Comparison of ENCODE assay signal across 4 worm cellular contexts in the genomic region with DNA sequence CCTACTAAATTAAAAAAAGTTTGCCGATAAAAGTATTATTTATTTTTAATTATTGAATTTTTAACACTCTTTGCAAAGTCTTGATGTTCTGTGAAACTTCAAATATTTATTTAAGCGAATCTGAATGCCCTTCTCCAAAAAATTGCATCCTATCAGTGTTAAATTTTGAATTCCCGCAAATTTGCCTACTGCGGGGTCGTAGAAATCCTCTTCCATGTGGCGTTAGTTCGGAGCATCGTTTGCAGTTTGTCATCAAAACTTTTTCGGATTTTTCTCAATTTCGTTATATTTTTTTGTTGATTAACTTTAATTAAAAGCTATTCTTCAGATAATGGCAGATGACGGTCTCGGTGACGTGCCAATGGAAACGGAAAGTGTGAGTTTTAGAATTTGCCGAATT.
TF ChIP-seq lines count a peak whose summit lies in the region.

A gene (plus strand): TSS at position 324 of the 400 bp plus-strand sequence.

TF ChIP-seq in whole organism, L2 larva, 48 proteins besides CTCF, POLR2A, EP300 and RAD21 (continued from another document):
- TF ChIP-seq sma-3 (GFP tag; optimal IDR thresholded peaks at IDR 0.05; lab: Kevin White, UChicago) (peak; percentile 88), ZK546.5 (tag; optimal IDR thresholded peaks at IDR 0.05; lab: Kevin White, UChicago) (no peak), nhr-25 (tag; optimal IDR thresholded peaks at IDR 0.05; lab: Kevin White, UChicago) (peak; percentile 82), elt-1 (tag; optimal IDR thresholded peaks at IDR 0.05; lab: Kevin White, UChicago) (no peak), blmp-1 (tag; optimal IDR thresholded peaks at IDR 0.05; lab: Kevin White, UChicago; ENCODE audit: insufficient read depth) (peak; percentile 18), nhr-10 (tag; optimal IDR thresholded peaks at IDR 0.05; lab: Kevin White, UChicago) (no peak), F13H6.1 (tag; optimal IDR thresholded peaks at IDR 0.05; lab: Kevin White, UChicago) (peak; percentile 84), mdl-1 (tag; optimal IDR thresholded peaks at IDR 0.05; lab: Kevin White, UChicago) (peak in 1 of 2 experiments; percentile 6), lin-13 (GFP tag; optimal IDR thresholded peaks at IDR 0.05; lab: Kevin White, UChicago) (peak; percentile 83), lin-11 (tag; optimal IDR thresholded peaks at IDR 0.05; lab: Kevin White, UChicago) (peak; percentile 65), egl-27 (tag; optimal IDR thresholded peaks at IDR 0.05; lab: Kevin White, UChicago) (peak; percentile 72), fos-1 (tag; optimal IDR thresholded peaks at IDR 0.05; lab: Kevin White, UChicago) (peak; percentile 77), ztf-11 (tag; optimal IDR thresholded peaks at IDR 0.05; lab: Kevin White, UChicago) (no peak), ceh-82 (tag; optimal IDR thresholded peaks at IDR 0.05; lab: Kevin White, UChicago) (no peak), nhr-12 (tag; optimal IDR thresholded peaks at IDR 0.05; lab: Kevin White, UChicago) (no peak), alr-1 (tag; optimal IDR thresholded peaks at IDR 0.05; lab: Kevin White, UChicago) (no peak), mab-5 (tag; optimal IDR thresholded peaks at IDR 0.05; lab: Kevin White, UChicago) (peak; percentile 63), zag-1 (tag; optimal IDR thresholded peaks at IDR 0.05; lab: Kevin White, UChicago) (peak; percentile 60)

TF ChIP-seq in whole organism, L4 larva, 104 proteins besides CTCF, POLR2A, EP300 and RAD21 (continued from another document and continues in another):
- TF ChIP-seq nhr-102 (tag; optimal IDR thresholded peaks at IDR 0.05; lab: Kevin White, UChicago), result peak; percentile 46
- TF ChIP-seq nhr-76 (tag; optimal IDR thresholded peaks at IDR 0.05; lab: Kevin White, UChicago), result no peak
- peak; percentile 63 for TF ChIP-seq ama-1 (optimal IDR thresholded peaks at IDR 0.05; lab: Kevin White, UChicago)
- peak; percentile 61; the same call in 1 of the 2 replicates for TF ChIP-seq madf-9 (GFP tag; conservative IDR thresholded peaks at IDR 0.05; lab: Robert Waterston, UW)
- TF ChIP-seq fos-1 (tag; optimal IDR thresholded peaks at IDR 0.05; lab: Kevin White, UChicago), result no peak
- TF ChIP-seq ceh-82 (tag; optimal IDR thresholded peaks at IDR 0.05; lab: Kevin White, UChicago), result no peak
- TF ChIP-seq skn-1 (tag; optimal IDR thresholded peaks at IDR 0.05; lab: Kevin White, UChicago), result no peak
- peak; percentile 63 for TF ChIP-seq dmd-6 (GFP tag; IDR thresholded peaks at IDR 0.05; lab: Robert Waterston, UW)
- peak; percentile 99 for TF ChIP-seq mes-2 (tag; optimal IDR thresholded peaks at IDR 0.05; lab: Kevin White, UChicago; ENCODE audit: poor library complexity, severe bottlenecking)
- TF ChIP-seq F10B5.3 (tag; optimal IDR thresholded peaks at IDR 0.05; lab: Kevin White, UChicago), result no peak
- no peak for TF ChIP-seq unc-39 (tag; optimal IDR thresholded peaks at IDR 0.05; lab: Kevin White, UChicago)
- no peak for TF ChIP-seq daf-8 (GFP tag; IDR thresholded peaks at IDR 0.05; lab: Robert Waterston, UW)
- TF ChIP-seq nhr-6 (tag; optimal IDR thresholded peaks at IDR 0.05; lab: Kevin White, UChicago), result peak; percentile 80
- peak; percentile 20 for TF ChIP-seq nhr-48 (tag; optimal IDR thresholded peaks at IDR 0.05; lab: Kevin White, UChicago)
- no peak for TF ChIP-seq Y5F2A.4 (GFP tag; optimal IDR thresholded peaks at IDR 0.05; lab: Kevin White, UChicago)
- TF ChIP-seq ztf-7 (tag; optimal IDR thresholded peaks at IDR 0.05; lab: Kevin White, UChicago), result no peak
- TF ChIP-seq ceh-62 (tag; optimal IDR thresholded peaks at IDR 0.05; lab: Kevin White, UChicago), result no peak
- no peak for TF ChIP-seq zfp-2 (tag; optimal IDR thresholded peaks at IDR 0.05; lab: Kevin White, UChicago)
- TF ChIP-seq F44E2.7 (GFP tag; IDR thresholded peaks at IDR 0.05; lab: Robert Waterston, UW), result no peak
- no peak for TF ChIP-seq spr-3 (GFP tag; optimal IDR thresholded peaks at IDR 0.05; lab: Kevin White, UChicago)
- 0 out of 2 replicates have a peak, but pooled peaks have one; percentile 15 for TF ChIP-seq arid-1 (GFP tag; conservative IDR thresholded peaks at IDR 0.05; lab: Robert Waterston, UW)
- TF ChIP-seq daf-16 (GFP tag; optimal IDR thresholded peaks at IDR 0.05; lab: Kevin White, UChicago), result peak in 1 of 2 experiments; percentile 31
- peak; percentile 15 for TF ChIP-seq daf-16 (tag; optimal IDR thresholded peaks at IDR 0.05; lab: Kevin White, UChicago)
- TF ChIP-seq mep-1 (tag; optimal IDR thresholded peaks at IDR 0.05; lab: Kevin White, UChicago), result peak; percentile 82
- TF ChIP-seq unc-62 (GFP tag; optimal IDR thresholded peaks at IDR 0.05 in 1 of 2; lab: Kevin White, UChicago), result peak in 1 of 2 experiments; percentile 89
- TF ChIP-seq unc-62 (tag; optimal IDR thresholded peaks at IDR 0.05; lab: Kevin White, UChicago), result no peak
- TF ChIP-seq dpl-1 (GFP tag; optimal IDR thresholded peaks at IDR 0.05; lab: Kevin White, UChicago), result peak; percentile 98
- TF ChIP-seq nhr-41 (GFP tag; IDR thresholded peaks at IDR 0.05; lab: Robert Waterston, UW), result no peak
- no peak for TF ChIP-seq dmd-8 (GFP tag; IDR thresholded peaks at IDR 0.05; lab: Robert Waterston, UW)
- no peak for TF ChIP-seq zag-1 (tag; optimal IDR thresholded peaks at IDR 0.05; lab: Kevin White, UChicago)
- peak; percentile 97 for TF ChIP-seq T20F7.1 (GFP tag; optimal IDR thresholded peaks at IDR 0.05; lab: Kevin White, UChicago)
- TF ChIP-seq lin-29 (GFP tag; IDR thresholded peaks at IDR 0.05; lab: Robert Waterston, UW), result no peak
- TF ChIP-seq nhr-111 (GFP tag; optimal IDR thresholded peaks at IDR 0.05; lab: Kevin White, UChicago), result no peak
- peak; percentile 53 for TF ChIP-seq hlh-11 (tag; optimal IDR thresholded peaks at IDR 0.05; lab: Kevin White, UChicago)
- TF ChIP-seq lin-38 (GFP tag; IDR thresholded peaks at IDR 0.05; lab: Robert Waterston, UW), result peak; percentile 76
- TF ChIP-seq nhr-11 (tag; optimal IDR thresholded peaks at IDR 0.05; lab: Kevin White, UChicago), result peak; percentile 82
- TF ChIP-seq hif-1 (tag; optimal IDR thresholded peaks at IDR 0.05; lab: Kevin White, UChicago), result peak in 1 of 2 experiments; percentile 92

TF ChIP-seq in whole organism, late embryonic, 69 proteins besides CTCF, POLR2A, EP300 and RAD21 (continued from another document and continues in another):
- TF ChIP-seq pha-2 (tag; optimal IDR thresholded peaks at IDR 0.05; lab: Kevin White, UChicago) (no peak), ceh-14 (tag; optimal IDR thresholded peaks at IDR 0.05; lab: Kevin White, UChicago) (peak; percentile 81), sdc-2 (tag; optimal IDR thresholded peaks at IDR 0.05; lab: Kevin White, UChicago) (peak; percentile 15), dmd-4 (tag; optimal IDR thresholded peaks at IDR 0.05; lab: Kevin White, UChicago; ENCODE audit: borderline replicate concordance) (no peak), ets-4 (tag; optimal IDR thresholded peaks at IDR 0.05; lab: Kevin White, UChicago) (peak; percentile 94), Y22D7AL.16 (tag; optimal IDR thresholded peaks at IDR 0.05; lab: Kevin White, UChicago) (peak; percentile 29), K02D7.2 (tag; optimal IDR thresholded peaks at IDR 0.05; lab: Kevin White, UChicago) (no peak), fax-1 (tag; optimal IDR thresholded peaks at IDR 0.05; lab: Kevin White, UChicago) (peak; percentile 76), unc-3 (GFP tag; conservative IDR thresholded peaks at IDR 0.05; lab: Robert Waterston, UW) (0 out of 2 replicates have a peak, but pooled peaks have one; percentile 35), unc-3 (tag; optimal IDR thresholded peaks at IDR 0.05; lab: Kevin White, UChicago) (no peak), ttx-3 (tag; optimal IDR thresholded peaks at IDR 0.05; lab: Kevin White, UChicago) (peak; percentile 60), C38D4.7 (GFP tag; optimal IDR thresholded peaks at IDR 0.05; lab: Kevin White, UChicago) (no peak), syd-9 (tag; optimal IDR thresholded peaks at IDR 0.05; lab: Kevin White, UChicago) (peak; percentile 8), pag-3 (tag; optimal IDR thresholded peaks at IDR 0.05; lab: Kevin White, UChicago; ENCODE audit: borderline replicate concordance) (peak; percentile 48), hlh-30 (tag; optimal IDR thresholded peaks at IDR 0.05; lab: Kevin White, UChicago; ENCODE audit: insufficient read depth) (no peak), unc-86 (tag; optimal IDR thresholded peaks at IDR 0.05; lab: Kevin White, UChicago) (no peak), ceh-18 (tag; optimal IDR thresholded peaks at IDR 0.05; lab: Kevin White, UChicago) (peak; percentile 46), ceh-34 (tag; optimal IDR thresholded peaks at IDR 0.05; lab: Kevin White, UChicago) (peak; percentile 76), ahr-1 (tag; optimal IDR thresholded peaks at IDR 0.05; lab: Kevin White, UChicago) (peak; percentile 55), hlh-6 (tag; optimal IDR thresholded peaks at IDR 0.05; lab: Kevin White, UChicago) (peak; percentile 18), npax-4 (tag; optimal IDR thresholded peaks at IDR 0.05; lab: Kevin White, UChicago) (no peak), T23F11.4 (GFP tag; optimal IDR thresholded peaks at IDR 0.05; lab: Kevin White, UChicago) (no peak), odd-2 (tag; optimal IDR thresholded peaks at IDR 0.05; lab: Kevin White, UChicago) (no peak), unc-55 (GFP tag; optimal IDR thresholded peaks at IDR 0.05; lab: Kevin White, UChicago) (peak; percentile 54), C08G9.2 (tag; optimal IDR thresholded peaks at IDR 0.05; lab: Kevin White, UChicago) (peak; percentile 98), ceh-24 (tag; optimal IDR thresholded peaks at IDR 0.05; lab: Kevin White, UChicago) (no peak), hlh-13 (GFP tag; optimal IDR thresholded peaks at IDR 0.05; lab: Kevin White, UChicago) (peak; percentile 29), F13H6.1 (tag; optimal IDR thresholded peaks at IDR 0.05; lab: Kevin White, UChicago) (peak; percentile 63), ref-2 (tag; optimal IDR thresholded peaks at IDR 0.05; lab: Kevin White, UChicago) (peak; percentile 90), ceh-9 (tag; optimal IDR thresholded peaks at IDR 0.05; lab: Kevin White, UChicago) (no peak), nfya-1 (tag; optimal IDR thresholded peaks at IDR 0.05; lab: Kevin White, UChicago) (peak; percentile 62), zip-5 (tag; optimal IDR thresholded peaks at IDR 0.05; lab: Kevin White, UChicago) (peak; percentile 76), elt-4 (tag; optimal IDR thresholded peaks at IDR 0.05; lab: Kevin White, UChicago) (no peak), nhr-11 (tag; optimal IDR thresholded peaks at IDR 0.05; lab: Kevin White, UChicago) (peak; percentile 69), pros-1 (tag; optimal IDR thresholded peaks at IDR 0.05; lab: Kevin White, UChicago) (no peak), rnt-1 (tag; optimal IDR thresholded peaks at IDR 0.05; lab: Kevin White, UChicago) (peak; percentile 79), ceh-30 (tag; optimal IDR thresholded peaks at IDR 0.05; lab: Kevin White, UChicago) (peak; percentile 2), che-1 (tag; optimal IDR thresholded peaks at IDR 0.05; lab: Kevin White, UChicago) (peak; percentile 5), ama-1 (optimal IDR thresholded peaks at IDR 0.05; lab: Kevin White, UChicago) (no peak), fkh-10 (GFP tag; optimal IDR thresholded peaks at IDR 0.05; lab: Kevin White, UChicago) (no peak)

TF ChIP-seq in whole organism, mixed stage, embryonic, 35 proteins besides CTCF, POLR2A, EP300 and RAD21 (continued from another document):
- TF ChIP-seq drap-1 (GFP tag; optimal IDR thresholded peaks at IDR 0.05; lab: Kevin White, UChicago), result peak; percentile 34
